Worm (Caenorhabditis elegans) whole organism, early embryonic: Measurements from ENCODE around the gene K09H11.9.

ENCODE experiments used
- B0310.2 ChIP-seq: sonication (generic microtip); optimal IDR thresholded peaks from 2 replicates; lab custom pipeline; 2016; ENCODE audit warnings: mild to moderate bottlenecking, missing genetic modification characterization, missing compliant biosample characterization
- F13C5.2 ChIP-seq: sonication (generic microtip); optimal IDR thresholded peaks from 2 replicates; lab custom pipeline; 2017; ENCODE audit warnings: mild to moderate bottlenecking, missing genetic modification characterization, inconsistent platforms, missing compliant biosample characterization
- ama-1 ChIP-seq: fragments of 150-350 bp; optimal IDR thresholded peaks from 2 replicates; lab custom pipeline; 2014
- ets-7 ChIP-seq: sonication (generic microtip); optimal IDR thresholded peaks from 2 replicates; lab custom pipeline; 2016; ENCODE audit warnings: missing genotype, missing genetic modification characterization, missing compliant biosample characterization
- hnd-1 ChIP-seq: sonication (generic microtip); optimal IDR thresholded peaks from 2 replicates; lab custom pipeline; 2016; ENCODE audit warnings: missing genetic modification characterization, missing compliant biosample characterization
- pes-1 ChIP-seq: fragments of 200-800 bp; sonication (Bioruptor generic); IDR thresholded peaks from 2 replicates; pipeline ENCODE4 v1.3.6; 2022; ENCODE audit warnings: missing genetic modification reagents, missing genetic modification characterization, missing compliant biosample characterization
- sea-1 ChIP-seq: fragments of 200-800 bp; sonication (Bioruptor generic); conservative IDR thresholded peaks from 2 replicates; pipeline ENCODE4 v1.3.6; 2022; ENCODE audit warnings: missing genetic modification characterization, missing compliant biosample characterization
- tbx-37 ChIP-seq: fragments of 200-800 bp; sonication (Bioruptor generic); conservative IDR thresholded peaks from 2 replicates; pipeline ENCODE4 v1.3.6; 2022; ENCODE audit warnings: missing genetic modification reagents, missing genetic modification characterization, missing compliant biosample characterization

- TF ChIP-seq sea-1 (GFP tag; lab: Robert Waterston, UW) (no peak), B0310.2 (tag; lab: Kevin White, UChicago) (no peak), ets-7 (no peak), hnd-1 (tag; lab: Kevin White, UChicago) (no peak), pes-1 (GFP tag; lab: Robert Waterston, UW) (no peak), F13C5.2 (tag; lab: Kevin White, UChicago) (no peak), ama-1 (lab: Kevin White, UChicago) (no peak), tbx-37 (GFP tag; lab: Robert Waterston, UW) (no peak)
Observed at ce11 chrV:5724395-5724794, 8.0 kb upstream of the K09H11.9 start.
